Fruit fly (Drosophila melanogaster) whole organism, pupa: Measurements from ENCODE around the gene CG43897.

Experiments used
- CG13204 ChIP-seq: fragments of 200-800 bp; sonication (Bioruptor generic); optimal IDR thresholded peaks from 2 replicates; lab custom pipeline; 2018; ENCODE audit warnings: missing biosample characterization, mild to moderate bottlenecking, missing genetic modification characterization, moderate library complexity
- CG32121 ChIP-seq: fragments of 200-800 bp; sonication (Bioruptor generic); IDR thresholded peaks from 2 replicates; pipeline ENCODE4 v1.3.6; 2022; ENCODE audit warnings: missing biosample characterization, missing genetic modification characterization
- CG34367 ChIP-seq: fragments of 200-800 bp; sonication (Bioruptor generic); optimal IDR thresholded peaks from 2 replicates; lab custom pipeline; 2018; ENCODE audit warnings: missing biosample characterization, mild to moderate bottlenecking, missing genetic modification characterization
- CG4496 ChIP-seq: fragments of 200-800 bp; sonication (Bioruptor generic); IDR thresholded peaks from 3 replicates; pipeline ENCODE4 v1.3.6; 2022; ENCODE audit warnings: missing biosample characterization, missing genetic modification characterization
- CG8159 ChIP-seq: fragments of 200-800 bp; sonication (Bioruptor generic); optimal IDR thresholded peaks from 3 replicates; lab custom pipeline; 2018; ENCODE audit warnings: missing biosample characterization, mild to moderate bottlenecking, missing genetic modification characterization, moderate library complexity
- D1 ChIP-seq: fragments of 200-800 bp; sonication (Bioruptor generic); optimal IDR thresholded peaks from 2 replicates; lab custom pipeline; 2018; ENCODE audit warnings: missing biosample characterization, mild to moderate bottlenecking, missing genetic modification characterization, moderate library complexity
- Ets98B ChIP-seq: fragments of 200-800 bp; sonication (Bioruptor generic); IDR thresholded peaks from 2 replicates; pipeline ENCODE4 v1.3.6; 2022; ENCODE audit warnings: missing biosample characterization, missing genetic modification characterization
- Snoo ChIP-seq: fragments of 200-800 bp; sonication (Bioruptor generic); optimal IDR thresholded peaks from 3 replicates; lab custom pipeline; 2017; ENCODE audit warnings: missing biosample characterization, mild to moderate bottlenecking, missing genetic modification characterization, inconsistent platforms

- TF ChIP-seq CG8159, result no peak
- TF ChIP-seq CG4496 (GFP tag; lab: Robert Waterston, UW), result no peak
- TF ChIP-seq D1 (tag; lab: Kevin White, UChicago), result no peak
- no peak for TF ChIP-seq CG34367 (tag; lab: Kevin White, UChicago)
- no peak for TF ChIP-seq CG32121
- TF ChIP-seq Ets98B (GFP tag; lab: Robert Waterston, UW), result no peak
- no peak for TF ChIP-seq CG13204
- no peak for TF ChIP-seq Snoo (tag; lab: Kevin White, UChicago)
Measured at dm6 chr3L:9836524-9837047, 22.9 kb downstream of the CG43897 start, which contains the start of gene I-2.
